Fruit fly (Drosophila melanogaster) whole organism, embryonic: ENCODE results near the gene CG8993.

ENCODE experiments used
- Awh ChIP-seq: fragments of 200-800 bp; sonication (Bioruptor generic); IDR thresholded peaks from 2 replicates; pipeline ENCODE4, ENCODE4 v1.3.6; 2022; ENCODE audit warnings: missing biosample characterization, missing genetic modification characterization
- C15 ChIP-seq: fragments of 200-800 bp; sonication (Bioruptor generic); IDR thresholded peaks from 3 replicates; pipeline ENCODE4 v1.3.6; 2022; ENCODE audit warnings: missing biosample characterization, missing genetic modification characterization
- CG11085 ChIP-seq: fragments of 200-800 bp; sonication (Bioruptor generic); IDR thresholded peaks from 2 replicates; pipeline ENCODE4 v1.3.6; 2022; ENCODE audit warnings: missing biosample characterization, missing genetic modification characterization
- CG12391 ChIP-seq: fragments of 200-800 bp; sonication (Bioruptor generic); optimal IDR thresholded peaks from 3 replicates; lab custom pipeline; 2018; ENCODE audit warnings: missing biosample characterization, mild to moderate bottlenecking, missing genetic modification characterization, moderate library complexity
- CG13424 ChIP-seq: fragments of 200-800 bp; sonication (Bioruptor generic); optimal IDR thresholded peaks from 2 replicates; lab custom pipeline; 2019; ENCODE audit warnings: missing biosample characterization, mild to moderate bottlenecking, missing genetic modification characterization, moderate library complexity
- CG14860 ChIP-seq: fragments of 200-800 bp; sonication (Bioruptor generic); IDR thresholded peaks from 3 replicates; pipeline ENCODE4 v1.3.6; 2022; ENCODE audit warnings: missing biosample characterization, missing genetic modification characterization; ENCODE audit not compliant: partially characterized antibody
- CG15269 ChIP-seq: fragments of 200-800 bp; sonication (Bioruptor generic); optimal IDR thresholded peaks from 2 replicates; lab custom pipeline; 2018; ENCODE audit warnings: missing biosample characterization, mild to moderate bottlenecking, missing genetic modification characterization, moderate library complexity
- CG15479 ChIP-seq: fragments of 200-800 bp; sonication (Bioruptor generic); optimal IDR thresholded peaks from 3 replicates; lab custom pipeline; 2019; ENCODE audit warnings: missing biosample characterization, mild to moderate bottlenecking, missing genetic modification characterization, moderate library complexity
- CG18262 ChIP-seq: fragments of 200-800 bp; optimal IDR thresholded peaks from 3 replicates; lab custom pipeline; 2019; ENCODE audit warnings: missing biosample characterization, mild to moderate bottlenecking, missing genetic modification characterization, moderate library complexity
- CG2199 ChIP-seq: fragments of 200-800 bp; sonication (Bioruptor generic); IDR thresholded peaks from 3 replicates; pipeline ENCODE4 v1.3.6; 2022; ENCODE audit warnings: missing biosample characterization, missing genetic modification characterization
- CG2678 ChIP-seq: fragments of 200-800 bp; sonication (Bioruptor generic); optimal IDR thresholded peaks from 3 replicates; lab custom pipeline; 2019; ENCODE audit warnings: missing biosample characterization, mild to moderate bottlenecking, missing genetic modification characterization, moderate library complexity
- CG2712 ChIP-seq: fragments of 200-800 bp; optimal IDR thresholded peaks from 3 replicates; lab custom pipeline; 2019; ENCODE audit warnings: missing biosample characterization, mild to moderate bottlenecking, missing genetic modification characterization, moderate library complexity
- CG31441 ChIP-seq: fragments of 200-800 bp; sonication (Bioruptor generic); IDR thresholded peaks from 2 replicates; pipeline ENCODE4 v1.3.6; 2022; ENCODE audit warnings: missing biosample characterization, missing genetic modification characterization
- CG3407 ChIP-seq: fragments of 200-800 bp; sonication (Bioruptor generic); optimal IDR thresholded peaks from 2 replicates; lab custom pipeline; 2018; ENCODE audit warnings: missing biosample characterization, mild to moderate bottlenecking, missing genetic modification characterization
- CG3847 ChIP-seq: fragments of 200-800 bp; sonication (Bioruptor generic); IDR thresholded peaks from 2 replicates; pipeline ENCODE4 v1.3.6; 2022; ENCODE audit warnings: missing biosample characterization, missing genetic modification characterization
- CG7839 ChIP-seq: fragments of 200-800 bp; sonication (Bioruptor generic); optimal IDR thresholded peaks from 3 replicates; lab custom pipeline; 2018; ENCODE audit warnings: missing biosample characterization, mild to moderate bottlenecking, missing genetic modification characterization, moderate library complexity
- CG8281 ChIP-seq: fragments of 200-800 bp; sonication (Bioruptor generic); optimal IDR thresholded peaks from 2 replicates; lab custom pipeline; 2018; ENCODE audit warnings: missing biosample characterization, mild to moderate bottlenecking, missing genetic modification characterization, moderate library complexity
- CG8388 ChIP-seq: fragments of 200-800 bp; sonication (Bioruptor generic); optimal IDR thresholded peaks from 2 replicates; lab custom pipeline; 2019; ENCODE audit warnings: missing biosample characterization, mild to moderate bottlenecking, missing genetic modification characterization, moderate library complexity
- Dad ChIP-seq: fragments of 200-800 bp; sonication (Bioruptor generic); optimal IDR thresholded peaks from 3 replicates; lab custom pipeline; 2016; ENCODE audit warnings: missing biosample characterization, missing genetic modification characterization
- Deaf1 ChIP-seq: fragments of 200-800 bp; optimal IDR thresholded peaks from 3 replicates; lab custom pipeline; 2019; ENCODE audit warnings: missing biosample characterization, mild to moderate bottlenecking, missing genetic modification characterization, moderate library complexity
- Eip74EF ChIP-seq, 2 experiments: fragments of 200-800 bp in 1 of 2; fragments of >200 bp in 1 of 2; sonication (Bioruptor generic) in 1 of 2; optimal IDR thresholded peaks; 2 replicates each; lab custom pipeline; 2017 to 2019; ENCODE audit warnings: missing biosample characterization in 2 of 2, missing genetic modification characterization in 2 of 2, mild to moderate bottlenecking in 1 of 2, moderate library complexity in 1 of 2
- H15 ChIP-seq: fragments of 200-800 bp; sonication (Bioruptor generic); IDR thresholded peaks from 3 replicates; pipeline ENCODE4 v1.3.6; 2022; ENCODE audit warnings: missing biosample characterization, missing genetic modification characterization
- Hr78 ChIP-seq, 2 experiments: fragments of 200-800 bp in 1 of 2; fragments of >200 bp in 1 of 2; sonication (Bioruptor generic) in 1 of 2; optimal IDR thresholded peaks; 2 replicates each; lab custom pipeline; 2017 to 2019; ENCODE audit warnings: missing biosample characterization in 2 of 2, missing genetic modification characterization in 2 of 2, mild to moderate bottlenecking in 1 of 2, moderate library complexity in 1 of 2
- Nf-YB ChIP-seq: fragments of 200-800 bp; sonication (Bioruptor generic); optimal IDR thresholded peaks from 3 replicates; lab custom pipeline; 2019; ENCODE audit warnings: missing biosample characterization, mild to moderate bottlenecking, missing genetic modification characterization, moderate library complexity
- Sox102F ChIP-seq: fragments of 200-800 bp; sonication (Bioruptor generic); optimal IDR thresholded peaks from 2 replicates; lab custom pipeline; 2018; ENCODE audit warnings: missing biosample characterization, mild to moderate bottlenecking, missing genetic modification characterization, moderate library complexity
- Stat92E ChIP-seq, 3 experiments: fragments of >200 bp in 2 of 3; fragments of 200-800 bp in 1 of 3; sonication (Bioruptor generic) in 1 of 3; optimal IDR thresholded peaks; 2 replicates each; lab custom pipeline; 2017 to 2019; ENCODE audit warnings: missing biosample characterization in 3 of 3, missing genetic modification characterization in 3 of 3, mild to moderate bottlenecking in 1 of 3, moderate library complexity in 1 of 3
- Xbp1 ChIP-seq: fragments of 200-800 bp; sonication (Bioruptor generic); optimal IDR thresholded peaks from 3 replicates; lab custom pipeline; 2016; ENCODE audit warnings: missing biosample characterization, mild to moderate bottlenecking, missing genetic modification characterization
- abd-A ChIP-seq: fragments of 200-800 bp; sonication (Bioruptor generic); optimal IDR thresholded peaks from 3 replicates; lab custom pipeline; 2019; ENCODE audit warnings: missing biosample characterization, mild to moderate bottlenecking, missing genetic modification characterization, moderate library complexity
- ara ChIP-seq: fragments of 200-800 bp; sonication (Bioruptor generic); IDR thresholded peaks from 2 replicates; pipeline ENCODE4 v1.3.6; 2022; ENCODE audit warnings: missing biosample characterization, missing genetic modification characterization
- bsh ChIP-seq, 2 experiments: fragments of 200-800 bp; sonication (Bioruptor generic); optimal IDR thresholded peaks; 2 replicates each; lab custom pipeline; 2017 to 2018; ENCODE audit warnings: mild to moderate bottlenecking in 2 of 2, missing biosample characterization in 2 of 2, missing genetic modification characterization in 2 of 2, moderate library complexity in 1 of 2
- cg ChIP-seq: fragments of 200-800 bp; sonication (Bioruptor generic); optimal IDR thresholded peaks from 3 replicates; lab custom pipeline; 2019; ENCODE audit warnings: missing biosample characterization, mild to moderate bottlenecking, missing genetic modification characterization, moderate library complexity
- ci ChIP-seq: fragments of 200-800 bp; sonication (Bioruptor generic); IDR thresholded peaks from 3 replicates; pipeline ENCODE4 v1.3.6; 2022; ENCODE audit warnings: missing biosample characterization, missing genetic modification characterization
- cwo ChIP-seq: fragments of 200-800 bp; sonication (Bioruptor generic); optimal IDR thresholded peaks from 3 replicates; lab custom pipeline; 2017; ENCODE audit warnings: missing biosample characterization, missing genetic modification characterization, mild to moderate bottlenecking, moderate library complexity, missing genetic modification reagents
- dmrt99B ChIP-seq: fragments of 200-800 bp; sonication (Bioruptor generic); optimal IDR thresholded peaks from 2 replicates; lab custom pipeline; 2018; ENCODE audit warnings: missing biosample characterization, mild to moderate bottlenecking, missing genetic modification characterization, moderate library complexity
- gem ChIP-seq: fragments of 200-800 bp; sonication (Bioruptor generic); optimal IDR thresholded peaks from 2 replicates; lab custom pipeline; 2019; ENCODE audit warnings: missing biosample characterization, mild to moderate bottlenecking, missing genetic modification characterization, moderate library complexity
- kni ChIP-seq: fragments of 200-800 bp; sonication (Bioruptor generic); optimal IDR thresholded peaks from 3 replicates; lab custom pipeline; 2017; ENCODE audit warnings: mild to moderate bottlenecking, missing biosample characterization, missing genetic modification reagents, missing genetic modification characterization
- lmd ChIP-seq: fragments of 200-800 bp; sonication (Bioruptor generic); IDR thresholded peaks from 2 replicates; pipeline ENCODE4 v1.3.6; 2022; ENCODE audit warnings: missing biosample characterization, missing genetic modification characterization
- lola ChIP-seq, 3 experiments: fragments of >200 bp in 2 of 3; fragments of 200-800 bp in 1 of 3; sonication (Bioruptor generic) in 1 of 3; optimal IDR thresholded peaks; 2 replicates each; lab custom pipeline; 2017 to 2019; ENCODE audit warnings: missing biosample characterization in 3 of 3, missing genetic modification characterization in 3 of 3, mild to moderate bottlenecking in 1 of 3, moderate library complexity in 1 of 3
- lov ChIP-seq, 2 experiments: fragments of 200-800 bp in 1 of 2; fragments of >200 bp in 1 of 2; sonication (Bioruptor generic) in 1 of 2; IDR thresholded peaks in 1 of 2; optimal IDR thresholded peaks in 1 of 2; 2 replicates in 1 of 2; 3 replicates in 1 of 2; pipeline versions ENCODE4 v1.3.6 to Lab custom; 2017 to 2022; ENCODE audit warnings: missing biosample characterization in 1 of 2, missing genetic modification characterization in 1 of 2
- nmo ChIP-seq: fragments of 200-800 bp; sonication (Bioruptor generic); optimal IDR thresholded peaks from 2 replicates; lab custom pipeline; 2018; ENCODE audit warnings: missing biosample characterization, mild to moderate bottlenecking, missing genetic modification characterization, moderate library complexity
- repo ChIP-seq: fragments of 200-800 bp; sonication (Bioruptor generic); optimal IDR thresholded peaks from 2 replicates; lab custom pipeline; 2016; ENCODE audit warnings: missing biosample characterization, missing genetic modification characterization
- sima ChIP-seq: fragments of 200-800 bp; sonication (Bioruptor generic); optimal IDR thresholded peaks from 2 replicates; lab custom pipeline; 2016; ENCODE audit warnings: missing biosample characterization, missing genetic modification characterization
- sisA ChIP-seq: fragments of 200-800 bp; sonication (Bioruptor generic); IDR thresholded peaks from 2 replicates; pipeline ENCODE4 v1.3.6; 2022; ENCODE audit warnings: missing biosample characterization, missing genetic modification characterization
- slou ChIP-seq: fragments of 200-800 bp; sonication (Bioruptor generic); optimal IDR thresholded peaks from 3 replicates; lab custom pipeline; 2016; ENCODE audit warnings: missing biosample characterization, missing genetic modification characterization
- vvl ChIP-seq: fragments of 200-800 bp; sonication (Bioruptor generic); IDR thresholded peaks from 2 replicates; pipeline ENCODE4 v1.3.6; 2022; ENCODE audit warnings: missing biosample characterization, missing genetic modification characterization

Gene CG8993

DNA sequence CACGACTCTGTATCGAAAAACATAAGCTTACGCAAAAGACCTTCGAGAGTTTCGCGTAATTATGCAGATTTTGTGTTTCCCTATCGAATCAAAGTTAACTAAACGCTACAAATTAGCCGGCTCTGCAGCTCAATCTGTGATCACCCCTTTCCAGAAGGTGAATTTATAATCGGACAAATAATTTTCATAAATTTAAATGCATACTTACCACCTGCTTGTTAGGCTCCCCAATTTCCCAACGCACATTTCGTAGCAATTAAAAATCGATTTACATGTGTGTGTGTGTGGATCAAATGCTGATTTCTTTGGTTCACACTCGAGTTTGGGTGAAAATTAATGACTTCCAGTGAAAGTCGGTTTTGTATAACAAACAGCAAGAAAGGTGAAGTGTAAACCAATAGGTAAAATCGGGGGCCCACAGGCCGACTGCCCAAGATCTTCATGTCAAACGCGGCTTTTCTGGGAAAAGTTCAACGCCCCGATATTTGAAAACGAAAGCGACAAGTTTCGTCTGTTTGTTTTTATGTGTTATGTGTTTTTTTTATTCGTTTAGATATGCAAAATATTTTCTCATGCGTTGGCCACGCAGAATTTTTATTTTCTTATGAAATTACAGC, 25.7 kb downstream of the CG8993 start (continued):
- TF ChIP-seq CG2712 (tag; lab: Kevin White, UChicago): no peak
- no peak for TF ChIP-seq cwo (GFP tag; lab: Kevin White, UChicago)
- TF ChIP-seq CG11085 (GFP tag; lab: Robert Waterston, UW): no peak
- no peak for TF ChIP-seq Dad
- TF ChIP-seq Nf-YB: no peak
- peak in 1 of 2 experiments; percentile 7 for TF ChIP-seq Hr78 (GFP tag; optimal IDR thresholded peaks at IDR 0.05; lab: Kevin White, UChicago)
- TF ChIP-seq Awh (GFP tag; lab: Robert Waterston, UW): peak; percentile 73
- peak; percentile 7 for TF ChIP-seq cg
- TF ChIP-seq CG3407 (GFP tag; lab: Kevin White, UChicago): no peak
- no peak for TF ChIP-seq CG15479
- TF ChIP-seq sima (GFP tag; lab: Kevin White, UChicago): no peak
- TF ChIP-seq CG14860: no peak
- TF ChIP-seq Stat92E (GFP tag; optimal IDR thresholded peaks at IDR 0.05; lab: Kevin White, UChicago): peak in 1 of 3 experiments; percentile 37
- TF ChIP-seq CG8281 (tag; lab: Kevin White, UChicago): no peak

- TF ChIP-seq abd-A: peak; percentile 7
- TF ChIP-seq Deaf1 (tag; lab: Kevin White, UChicago): no peak
- peak; percentile 65 for TF ChIP-seq kni (GFP tag; lab: Kevin White, UChicago)
- TF ChIP-seq CG3847 (GFP tag; lab: Robert Waterston, UW): no peak
- peak in 1 of 2 experiments; percentile 37 for TF ChIP-seq Eip74EF (GFP tag; optimal IDR thresholded peaks at IDR 0.05; lab: Kevin White, UChicago)
- TF ChIP-seq CG2199 (GFP tag; lab: Robert Waterston, UW): 0 out of 3 replicates have a peak, but pooled peaks have one; percentile 42
- 0 out of 3 replicates have a peak, but pooled peaks have one; percentile 40 for TF ChIP-seq H15 (GFP tag; lab: Robert Waterston, UW)
- TF ChIP-seq vvl (GFP tag; lab: Robert Waterston, UW): peak; percentile 64; the same call in 1 of the 2 replicates
These were observed 26.6 kb downstream of the CG8993 start for dm6 chr3L:2398636-2399035.

dm6 chr3L:2399788-2400187, 27.8 kb downstream of the CG8993 start:
- no peak for TF ChIP-seq repo (GFP tag; lab: Kevin White, UChicago)
- peak in 1 of 3 experiments; percentile 29 for TF ChIP-seq lola (GFP tag; optimal IDR thresholded peaks at IDR 0.05; lab: Kevin White, UChicago)
- TF ChIP-seq ara (GFP tag; lab: Robert Waterston, UW): no peak
- peak in 1 of 2 experiments; percentile 70 for TF ChIP-seq bsh (GFP tag; optimal IDR thresholded peaks at IDR 0.05; lab: Kevin White, UChicago)
- no peak for TF ChIP-seq ci (GFP tag; lab: Robert Waterston, UW)
- no peak for TF ChIP-seq C15 (GFP tag; lab: Robert Waterston, UW)
- TF ChIP-seq nmo (GFP tag; lab: Kevin White, UChicago): peak; percentile 33
- TF ChIP-seq dmrt99B (tag; lab: Kevin White, UChicago): peak; percentile 10
- 0 out of 2 replicates have a peak, but pooled peaks have one; percentile 13 for TF ChIP-seq sisA (GFP tag; lab: Robert Waterston, UW)
- peak; percentile 15 for TF ChIP-seq Xbp1 (GFP tag; lab: Kevin White, UChicago)
- peak; percentile 35 for TF ChIP-seq CG8388 (GFP tag; lab: Kevin White, UChicago)
- TF ChIP-seq CG13424 (tag; lab: Kevin White, UChicago): peak; percentile 20
- TF ChIP-seq slou (GFP tag; lab: Kevin White, UChicago): no peak
- TF ChIP-seq lov (optimal IDR thresholded peaks at IDR 0.05; lab: Kevin White, UChicago): no peak
- 0 out of 3 replicates have a peak, but pooled peaks have one; percentile 48 for TF ChIP-seq lov (GFP tag; IDR thresholded peaks at IDR 0.05; lab: Robert Waterston, UW)
- peak; percentile 52 for TF ChIP-seq gem (tag; lab: Kevin White, UChicago)
- peak; percentile 5 for TF ChIP-seq CG7839
- TF ChIP-seq sima (GFP tag; lab: Kevin White, UChicago): no peak
- TF ChIP-seq Sox102F (GFP tag; lab: Kevin White, UChicago): peak; percentile 58
- TF ChIP-seq CG12391 (tag; lab: Kevin White, UChicago): peak; percentile 11
- peak; percentile 12 for TF ChIP-seq CG2678 (tag; lab: Kevin White, UChicago)
- peak; percentile 18 for TF ChIP-seq CG18262 (tag; lab: Kevin White, UChicago)
- no peak for TF ChIP-seq lmd (GFP tag; lab: Robert Waterston, UW)
- TF ChIP-seq CG31441 (GFP tag; lab: Robert Waterston, UW): peak; percentile 38
- no peak for TF ChIP-seq CG15269 (tag; lab: Kevin White, UChicago)
